Worm (Caenorhabditis elegans): Measurements from ENCODE around the gene str-262.

- TF ChIP-seq snpc-4 (tag; optimal IDR thresholded peaks at IDR 0.05) (no peak), egl-27 (tag; optimal IDR thresholded peaks at IDR 0.05) (no peak), ZK546.5 (tag; optimal IDR thresholded peaks at IDR 0.05) (no peak), nhr-77 (tag; optimal IDR thresholded peaks at IDR 0.05) (peak; percentile 95), mbf-1 (tag; optimal IDR thresholded peaks at IDR 0.05) (no peak), ceh-16 (tag; optimal IDR thresholded peaks at IDR 0.05) (no peak), aly-2 (tag; optimal IDR thresholded peaks at IDR 0.05) (no peak), nhr-6 (tag; optimal IDR thresholded peaks at IDR 0.05) (no peak)
These were observed 24.7 kb upstream of the str-262 start, which contains the start of gene R09E12.9 for ce11 chrV:777285-777684.
